Worm (Caenorhabditis elegans) whole organism, early embryonic: ENCODE results near the gene wdr-48.
A peak's percentile ranks its signal among the peaks of the same experiment; 100 is the strongest.

Experiments
- B0310.2 ChIP-seq: sonication (generic microtip); optimal IDR thresholded peaks from 2 replicates; lab custom pipeline; 2016; ENCODE audit warnings: mild to moderate bottlenecking, missing genetic modification characterization, missing compliant biosample characterization
- F13C5.2 ChIP-seq: sonication (generic microtip); optimal IDR thresholded peaks from 2 replicates; lab custom pipeline; 2017; ENCODE audit warnings: mild to moderate bottlenecking, missing genetic modification characterization, inconsistent platforms, missing compliant biosample characterization
- aly-1 ChIP-seq: sonication (generic microtip); optimal IDR thresholded peaks from 2 replicates; lab custom pipeline; 2016; ENCODE audit warnings: missing genetic modification characterization, missing compliant biosample characterization
- ama-1 ChIP-seq: fragments of 150-350 bp; optimal IDR thresholded peaks from 2 replicates; lab custom pipeline; 2014
- ceh-13 ChIP-seq: fragments of 200-800 bp; sonication (Bioruptor generic); optimal IDR thresholded peaks from 2 replicates; lab custom pipeline; 2018; ENCODE audit warnings: mild to moderate bottlenecking, missing genetic modification characterization, missing compliant biosample characterization
- ceh-36 ChIP-seq: sonication (generic microtip); optimal IDR thresholded peaks from 2 replicates; lab custom pipeline; 2016; ENCODE audit warnings: missing genetic modification characterization, inconsistent platforms, missing compliant biosample characterization
- ets-7 ChIP-seq: sonication (generic microtip); optimal IDR thresholded peaks from 2 replicates; lab custom pipeline; 2016; ENCODE audit warnings: missing genotype, missing genetic modification characterization, missing compliant biosample characterization
- flt-1 ChIP-seq: fragments of 200-800 bp; sonication (Bioruptor generic); IDR thresholded peaks from 2 replicates; pipeline ENCODE4 v1.3.6; 2022; ENCODE audit warnings: missing genetic modification characterization, missing compliant biosample characterization
- hmbx-1 ChIP-seq: sonication (generic microtip); optimal IDR thresholded peaks from 2 replicates; lab custom pipeline; 2016; ENCODE audit warnings: mild to moderate bottlenecking, missing genetic modification characterization, missing compliant biosample characterization
- hmg-4 ChIP-seq: fragments of 200-800 bp; sonication (Bioruptor generic); optimal IDR thresholded peaks from 2 replicates; lab custom pipeline; 2018; ENCODE audit warnings: mild to moderate bottlenecking, missing genetic modification characterization, missing compliant biosample characterization
- hnd-1 ChIP-seq: sonication (generic microtip); optimal IDR thresholded peaks from 2 replicates; lab custom pipeline; 2016; ENCODE audit warnings: missing genetic modification characterization, missing compliant biosample characterization
- pes-1 ChIP-seq: fragments of 200-800 bp; sonication (Bioruptor generic); IDR thresholded peaks from 2 replicates; pipeline ENCODE4 v1.3.6; 2022; ENCODE audit warnings: missing genetic modification reagents, missing genetic modification characterization, missing compliant biosample characterization
- scrt-1 ChIP-seq: fragments of 200-800 bp; sonication (Bioruptor generic); IDR thresholded peaks from 2 replicates; pipeline ENCODE4 v1.3.6; 2022; ENCODE audit warnings: missing genetic modification characterization, missing compliant biosample characterization
- sea-1 ChIP-seq: fragments of 200-800 bp; sonication (Bioruptor generic); conservative IDR thresholded peaks from 2 replicates; pipeline ENCODE4 v1.3.6; 2022; ENCODE audit warnings: missing genetic modification characterization, missing compliant biosample characterization
- tbx-11 ChIP-seq: fragments of 200-800 bp; sonication (Bioruptor generic); IDR thresholded peaks from 2 replicates; pipeline ENCODE4 v1.3.6; 2022; ENCODE audit warnings: missing genetic modification characterization, missing compliant biosample characterization
- tbx-37 ChIP-seq: fragments of 200-800 bp; sonication (Bioruptor generic); conservative IDR thresholded peaks from 2 replicates; pipeline ENCODE4 v1.3.6; 2022; ENCODE audit warnings: missing genetic modification reagents, missing genetic modification characterization, missing compliant biosample characterization
- tra-4 ChIP-seq: sonication (generic microtip); optimal IDR thresholded peaks from 2 replicates; lab custom pipeline; 2017; ENCODE audit warnings: missing genetic modification characterization, missing compliant biosample characterization

The wdr-48 gene

ce11 chrIII:4581495-4581894, 2.8 kb downstream of the wdr-48 start, which contains the start of gene F35G12.12:
TSS of gene F35G12.12 (plus strand) at chrIII:4581795.
- no peak for TF ChIP-seq flt-1 (GFP tag; lab: Robert Waterston, UW)
- no peak for TF ChIP-seq B0310.2 (tag; lab: Kevin White, UChicago)
- TF ChIP-seq pes-1, result no peak
- TF ChIP-seq hnd-1 (tag; lab: Kevin White, UChicago), result no peak
- no peak for TF ChIP-seq tbx-11 (GFP tag; lab: Robert Waterston, UW)
- TF ChIP-seq ets-7, result no peak
- TF ChIP-seq ama-1 (lab: Kevin White, UChicago), result no peak
- no peak for TF ChIP-seq tbx-37 (GFP tag; lab: Robert Waterston, UW)
- no peak for TF ChIP-seq sea-1 (GFP tag; lab: Robert Waterston, UW)
- no peak for TF ChIP-seq tra-4 (tag; lab: Kevin White, UChicago)
- TF ChIP-seq aly-1, result no peak

ce11 chrIII:4584068-4584566, 5.5 kb downstream of the wdr-48 start, which contains the start of gene F35G12.5:
TSS of gene F35G12.5 (plus strand) at chrIII:4584118.
- TF ChIP-seq pes-1 (no peak), scrt-1 (GFP tag; lab: Robert Waterston, UW) (no peak), ceh-36 (tag; lab: Kevin White, UChicago) (no peak), B0310.2 (tag; lab: Kevin White, UChicago) (no peak), ama-1 (lab: Kevin White, UChicago) (no peak), hmbx-1 (tag; lab: Kevin White, UChicago) (no peak), aly-1 (no peak), tbx-37 (GFP tag; lab: Robert Waterston, UW) (no peak), F13C5.2 (no peak), ets-7 (no peak), hnd-1 (tag; lab: Kevin White, UChicago) (no peak), flt-1 (GFP tag; lab: Robert Waterston, UW) (no peak), ceh-13 (no peak), tra-4 (tag; lab: Kevin White, UChicago) (no peak), hmg-4 (GFP tag; lab: Kevin White, UChicago) (no peak), sea-1 (GFP tag; lab: Robert Waterston, UW) (no peak), tbx-11 (GFP tag; lab: Robert Waterston, UW) (no peak)

- TF ChIP-seq hmbx-1 (tag; lab: Kevin White, UChicago), result no peak
- TF ChIP-seq flt-1 (GFP tag; lab: Robert Waterston, UW), result peak; percentile 43; the same call in 1 of the 2 replicates
- TF ChIP-seq scrt-1 (GFP tag; lab: Robert Waterston, UW), result 0 out of 2 replicates have a peak, but pooled peaks have one; percentile 60
- peak; percentile 26 for TF ChIP-seq hmg-4 (GFP tag; lab: Kevin White, UChicago)
- TF ChIP-seq F13C5.2, result peak; percentile 40
- no peak for TF ChIP-seq tra-4 (tag; lab: Kevin White, UChicago)
These were observed 8.5 kb downstream of the wdr-48 start, which contains the start of the genes F35G12.7 and smc-4 for ce11 chrIII:4587177-4587576. TSS of gene F35G12.7 (minus strand) at chrIII:4587330. TSS of gene smc-4 (plus strand) at chrIII:4587501.

- TF ChIP-seq ama-1 (lab: Kevin White, UChicago) (peak; percentile 67), tra-4 (tag; lab: Kevin White, UChicago) (no peak)
These were observed 14.5 kb downstream of the wdr-48 start, which contains the start of gene erh-2 for ce11 chrIII:4593098-4593697. TSS of gene erh-2 (plus strand) at chrIII:4593231.

ce11 chrIII:4594324-4594723, 15.7 kb downstream of the wdr-48 start, which contains the start of gene apc-11:
TSS of gene apc-11 (minus strand) at chrIII:4594424.
- no peak for TF ChIP-seq ama-1 (lab: Kevin White, UChicago)
- TF ChIP-seq flt-1 (GFP tag; lab: Robert Waterston, UW), result no peak
- TF ChIP-seq tra-4 (tag; lab: Kevin White, UChicago), result no peak
- no peak for TF ChIP-seq pes-1
- TF ChIP-seq ets-7, result no peak
- TF ChIP-seq hmg-4 (GFP tag; lab: Kevin White, UChicago), result no peak
- no peak for TF ChIP-seq sea-1 (GFP tag; lab: Robert Waterston, UW)
- no peak for TF ChIP-seq ceh-13
- no peak for TF ChIP-seq B0310.2 (tag; lab: Kevin White, UChicago)
- TF ChIP-seq F13C5.2, result no peak
- TF ChIP-seq aly-1, result no peak

- TF ChIP-seq aly-1, result no peak
- TF ChIP-seq ceh-13, result no peak
- TF ChIP-seq hnd-1 (tag; lab: Kevin White, UChicago), result no peak
- no peak for TF ChIP-seq flt-1 (GFP tag; lab: Robert Waterston, UW)
- TF ChIP-seq B0310.2 (tag; lab: Kevin White, UChicago), result no peak
- no peak for TF ChIP-seq hmg-4 (GFP tag; lab: Kevin White, UChicago)
- no peak for TF ChIP-seq tra-4 (tag; lab: Kevin White, UChicago)
These were observed 16.3 kb downstream of the wdr-48 start for ce11 chrIII:4594762-4595523.

ce11 chrIII:4595771-4596227, 17.1 kb downstream of the wdr-48 start, which contains the start of gene asb-1:
TSS of gene asb-1 (minus strand) at chrIII:4595821.
- no peak for TF ChIP-seq sea-1 (GFP tag; lab: Robert Waterston, UW)
